Worm (Caenorhabditis elegans): ENCODE results near the gene del-6.

ce11 chrV:10529600-10529999, 43.1 kb upstream of the del-6 start:
- TF ChIP-seq dao-5 (tag; optimal IDR thresholded peaks at IDR 0.05) (no peak), him-1 (tag; optimal IDR thresholded peaks at IDR 0.05) (no peak)

Data from whole organism, L4/young adult.